Fruit fly (Drosophila melanogaster) whole organism, embryonic: ENCODE measurements around the gene CG6928.
A peak's percentile ranks its signal among the peaks of the same experiment; 100 is the strongest.

Source experiments
- Abd-B ChIP-seq: fragments of 200-800 bp; sonication (Bioruptor generic); optimal IDR thresholded peaks from 2 replicates; lab custom pipeline; 2018; ENCODE audit warnings: missing biosample characterization, mild to moderate bottlenecking, missing genetic modification characterization, moderate library complexity
- Bgb ChIP-seq: fragments of 200-800 bp; sonication (Bioruptor generic); IDR thresholded peaks from 2 replicates; pipeline ENCODE4 v1.3.6; 2022; ENCODE audit warnings: missing biosample characterization, missing genetic modification characterization; ENCODE audit not compliant: partially characterized antibody
- CG10366 ChIP-seq: fragments of 200-800 bp; sonication (Bioruptor generic); IDR thresholded peaks from 2 replicates; pipeline ENCODE4 v1.3.6; 2022; ENCODE audit warnings: missing biosample characterization, missing genetic modification characterization
- CG13424 ChIP-seq: fragments of 200-800 bp; sonication (Bioruptor generic); optimal IDR thresholded peaks from 2 replicates; lab custom pipeline; 2019; ENCODE audit warnings: missing biosample characterization, mild to moderate bottlenecking, missing genetic modification characterization, moderate library complexity
- CG2199 ChIP-seq: fragments of 200-800 bp; sonication (Bioruptor generic); IDR thresholded peaks from 3 replicates; pipeline ENCODE4 v1.3.6; 2022; ENCODE audit warnings: missing biosample characterization, missing genetic modification characterization
- CG2202 ChIP-seq: fragments of 200-800 bp; sonication (Bioruptor generic); optimal IDR thresholded peaks from 2 replicates; lab custom pipeline; 2018; ENCODE audit warnings: missing biosample characterization, mild to moderate bottlenecking, missing genetic modification characterization
- CG3163 ChIP-seq: fragments of 200-800 bp; sonication (Bioruptor generic); optimal IDR thresholded peaks from 3 replicates; lab custom pipeline; 2016; ENCODE audit warnings: missing biosample characterization, missing genetic modification characterization
- CG32532 ChIP-seq: fragments of 200-800 bp; sonication (Bioruptor generic); IDR thresholded peaks from 2 replicates; pipeline ENCODE4 v1.3.6; 2022; ENCODE audit warnings: missing biosample characterization, missing genetic modification characterization
- CG4424 ChIP-seq: fragments of 200-800 bp; sonication (Bioruptor generic); optimal IDR thresholded peaks from 3 replicates; lab custom pipeline; 2016; ENCODE audit warnings: missing biosample characterization, missing genetic modification characterization
- CG4707 ChIP-seq: fragments of 200-800 bp; sonication (Bioruptor generic); optimal IDR thresholded peaks from 2 replicates; lab custom pipeline; 2018; ENCODE audit warnings: missing biosample characterization, mild to moderate bottlenecking, missing genetic modification characterization, moderate library complexity
- CG4854 ChIP-seq: fragments of 200-800 bp; sonication (Bioruptor generic); optimal IDR thresholded peaks from 2 replicates; lab custom pipeline; 2016; ENCODE audit warnings: missing biosample characterization, missing genetic modification characterization, inconsistent platforms
- CG5180 ChIP-seq: fragments of 200-800 bp; sonication (Bioruptor generic); optimal IDR thresholded peaks from 3 replicates; lab custom pipeline; 2017; ENCODE audit warnings: missing biosample characterization, missing genetic modification characterization, mild to moderate bottlenecking, moderate library complexity, missing genetic modification reagents
- CG7786 ChIP-seq: fragments of 200-800 bp; sonication (Bioruptor generic); optimal IDR thresholded peaks from 2 replicates; lab custom pipeline; 2016; ENCODE audit warnings: missing biosample characterization, missing genetic modification characterization
- CG7963 ChIP-seq: fragments of 200-800 bp; sonication (Bioruptor generic); IDR thresholded peaks from 3 replicates; pipeline ENCODE4 v1.3.6; 2022; ENCODE audit warnings: missing biosample characterization, missing genetic modification characterization; ENCODE audit not compliant: partially characterized antibody
- CG8359 ChIP-seq: fragments of 200-800 bp; sonication (Bioruptor generic); optimal IDR thresholded peaks from 2 replicates; lab custom pipeline; 2017; ENCODE audit warnings: missing biosample characterization, mild to moderate bottlenecking, missing genetic modification characterization, borderline replicate concordance
- CG8388 ChIP-seq: fragments of 200-800 bp; sonication (Bioruptor generic); optimal IDR thresholded peaks from 2 replicates; lab custom pipeline; 2019; ENCODE audit warnings: missing biosample characterization, mild to moderate bottlenecking, missing genetic modification characterization, moderate library complexity
- CG9609 ChIP-seq: fragments of 200-800 bp; sonication (Bioruptor generic); optimal IDR thresholded peaks from 3 replicates; lab custom pipeline; 2016; ENCODE audit warnings: missing biosample characterization, missing genetic modification characterization
- CG9727 ChIP-seq: fragments of 200-800 bp; sonication (Bioruptor generic); optimal IDR thresholded peaks from 3 replicates; lab custom pipeline; 2017; ENCODE audit warnings: missing biosample characterization, mild to moderate bottlenecking, missing genetic modification characterization
- CG9876 ChIP-seq: fragments of 200-800 bp; sonication (Bioruptor generic); optimal IDR thresholded peaks from 2 replicates; lab custom pipeline; 2016; ENCODE audit warnings: missing biosample characterization, missing genetic modification characterization
- CHES-1-like ChIP-seq: fragments of 200-800 bp; sonication (Bioruptor generic); optimal IDR thresholded peaks from 2 replicates; lab custom pipeline; 2016; ENCODE audit warnings: missing biosample characterization, missing genetic modification characterization
- CoRest ChIP-seq: fragments of 200-800 bp; sonication (Bioruptor generic); optimal IDR thresholded peaks from 3 replicates; lab custom pipeline; 2018; ENCODE audit warnings: missing biosample characterization, mild to moderate bottlenecking, missing genetic modification characterization, moderate library complexity
- Dek ChIP-seq: fragments of 200-800 bp; sonication (Bioruptor generic); optimal IDR thresholded peaks from 3 replicates; lab custom pipeline; 2019; ENCODE audit warnings: missing biosample characterization, mild to moderate bottlenecking, missing genetic modification characterization, moderate library complexity
- Dip2 ChIP-seq: fragments of 200-800 bp; sonication (Bioruptor generic); IDR thresholded peaks from 2 replicates; pipeline ENCODE4 v1.3.6; 2022; ENCODE audit warnings: missing biosample characterization, missing genetic modification characterization
- Dll ChIP-seq: fragments of 200-800 bp; sonication (Bioruptor generic); IDR thresholded peaks from 4 replicates; pipeline ENCODE4 v1.3.6; 2022; ENCODE audit warnings: missing biosample characterization, missing genetic modification characterization; ENCODE audit not compliant: partially characterized antibody
- ERR ChIP-seq: fragments of 200-800 bp; sonication (Bioruptor generic); optimal IDR thresholded peaks from 2 replicates; lab custom pipeline; 2016; ENCODE audit warnings: missing biosample characterization, missing genetic modification characterization
- HHEX ChIP-seq: fragments of 200-800 bp; sonication (Bioruptor generic); optimal IDR thresholded peaks from 3 replicates; lab custom pipeline; 2017; ENCODE audit warnings: missing biosample characterization, mild to moderate bottlenecking, missing genetic modification characterization, missing genetic modification reagents
- HLHmδ ChIP-seq: fragments of 200-800 bp; sonication (Bioruptor generic); optimal IDR thresholded peaks from 2 replicates; lab custom pipeline; 2018; ENCODE audit warnings: missing biosample characterization, mild to moderate bottlenecking, missing genetic modification characterization, moderate library complexity
- Lhr ChIP-seq: fragments of 200-800 bp; sonication (Bioruptor generic); optimal IDR thresholded peaks from 3 replicates; lab custom pipeline; 2017; ENCODE audit warnings: mild to moderate bottlenecking, missing biosample characterization, missing genetic modification reagents, missing genetic modification characterization
- Scr ChIP-seq: fragments of 200-800 bp; sonication (Bioruptor generic); IDR thresholded peaks from 2 replicates; pipeline ENCODE4 v1.3.6; 2022; ENCODE audit warnings: missing biosample characterization, missing genetic modification characterization; ENCODE audit not compliant: partially characterized antibody
- Sry-β ChIP-seq: fragments of 200-800 bp; sonication (Bioruptor generic); optimal IDR thresholded peaks from 2 replicates; lab custom pipeline; 2018; ENCODE audit warnings: missing biosample characterization, mild to moderate bottlenecking, missing genetic modification characterization, moderate library complexity
- Sry-δ ChIP-seq: fragments of 200-800 bp; sonication (Bioruptor generic); optimal IDR thresholded peaks from 2 replicates; lab custom pipeline; 2016; ENCODE audit warnings: missing biosample characterization, missing genetic modification characterization
- ac ChIP-seq: fragments of 200-800 bp; sonication (Bioruptor generic); optimal IDR thresholded peaks from 3 replicates; lab custom pipeline; 2017; ENCODE audit warnings: missing biosample characterization, mild to moderate bottlenecking, missing genetic modification characterization
- bcd ChIP-seq: fragments of 200-800 bp; sonication (Bioruptor generic); optimal IDR thresholded peaks from 2 replicates; lab custom pipeline; 2017; ENCODE audit warnings: missing biosample characterization, mild to moderate bottlenecking, missing genetic modification characterization
- bsh ChIP-seq, 2 experiments: fragments of 200-800 bp; sonication (Bioruptor generic); optimal IDR thresholded peaks; 2 replicates each; lab custom pipeline; 2017 to 2018; ENCODE audit warnings: mild to moderate bottlenecking in 2 of 2, missing biosample characterization in 2 of 2, missing genetic modification characterization in 2 of 2, moderate library complexity in 1 of 2
- disco-r ChIP-seq: fragments of 200-800 bp; sonication (Bioruptor generic); optimal IDR thresholded peaks from 2 replicates; lab custom pipeline; 2016; ENCODE audit warnings: missing biosample characterization, missing genetic modification characterization
- dysf ChIP-seq: fragments of 200-800 bp; sonication (Bioruptor generic); IDR thresholded peaks from 3 replicates; pipeline ENCODE4 v1.3.6; 2022; ENCODE audit warnings: missing biosample characterization, missing genetic modification characterization
- exex ChIP-seq: fragments of 200-800 bp; sonication (Bioruptor generic); optimal IDR thresholded peaks from 4 replicates; lab custom pipeline; 2018; ENCODE audit warnings: missing biosample characterization, mild to moderate bottlenecking, missing genetic modification characterization, moderate library complexity
- fru ChIP-seq: fragments of >200 bp; optimal IDR thresholded peaks from 2 replicates; lab custom pipeline; 2017
- gcm ChIP-seq: fragments of 200-800 bp; sonication (Bioruptor generic); optimal IDR thresholded peaks from 2 replicates; lab custom pipeline; 2019; ENCODE audit warnings: missing biosample characterization, mild to moderate bottlenecking, missing genetic modification characterization, moderate library complexity
- gt ChIP-seq: fragments of 200-800 bp; sonication (Bioruptor generic); IDR thresholded peaks from 2 replicates; pipeline ENCODE4 v1.3.6; 2022; ENCODE audit warnings: missing biosample characterization, missing genetic modification characterization
- ham ChIP-seq: fragments of 200-800 bp; sonication (Bioruptor generic); IDR thresholded peaks from 2 replicates; pipeline ENCODE4 v1.3.6; 2022; ENCODE audit warnings: missing biosample characterization, missing genetic modification characterization
- lilli ChIP-seq: fragments of 200-800 bp; sonication (Bioruptor generic); optimal IDR thresholded peaks from 3 replicates; lab custom pipeline; 2016; ENCODE audit warnings: missing biosample characterization, missing genetic modification characterization
- nau ChIP-seq: fragments of 200-800 bp; sonication (Bioruptor generic); optimal IDR thresholded peaks from 3 replicates; lab custom pipeline; 2017; ENCODE audit warnings: missing biosample characterization, mild to moderate bottlenecking, missing genetic modification characterization, missing genetic modification reagents
- p53 ChIP-seq: fragments of 200-800 bp; sonication (Bioruptor generic); optimal IDR thresholded peaks from 2 replicates; lab custom pipeline; 2016; ENCODE audit warnings: missing biosample characterization, missing genetic modification characterization
- repo ChIP-seq: fragments of 200-800 bp; sonication (Bioruptor generic); optimal IDR thresholded peaks from 2 replicates; lab custom pipeline; 2016; ENCODE audit warnings: missing biosample characterization, missing genetic modification characterization
- ro ChIP-seq: fragments of 200-800 bp; sonication (Bioruptor generic); IDR thresholded peaks from 2 replicates; pipeline ENCODE4 v1.3.6; 2022; ENCODE audit warnings: missing biosample characterization, missing genetic modification characterization
- sens ChIP-seq: fragments of 200-800 bp; sonication (Bioruptor generic); peaks from one replicate; lab custom pipeline; 2016; ENCODE audit warnings: missing biosample characterization, missing genetic modification characterization
- sna ChIP-seq: fragments of 200-800 bp; sonication (Bioruptor generic); IDR thresholded peaks from 2 replicates; pipeline ENCODE4 v1.3.6; 2022; ENCODE audit warnings: missing biosample characterization, missing genetic modification characterization; ENCODE audit not compliant: partially characterized antibody
- tio ChIP-seq: fragments of 200-800 bp; sonication (Bioruptor generic); optimal IDR thresholded peaks from 2 replicates; lab custom pipeline; 2017; ENCODE audit warnings: missing biosample characterization, missing genetic modification characterization, inconsistent platforms
- tll ChIP-seq, 2 experiments: fragments of 200-800 bp in 1 of 2; fragments of >200 bp in 1 of 2; sonication (Bioruptor generic) in 1 of 2; optimal IDR thresholded peaks; 2 replicates each; lab custom pipeline; 2017 to 2019; ENCODE audit warnings: missing biosample characterization in 2 of 2, missing genetic modification characterization in 2 of 2, mild to moderate bottlenecking in 1 of 2, moderate library complexity in 1 of 2
- wdn ChIP-seq: fragments of 200-800 bp; sonication (Bioruptor generic); IDR thresholded peaks from 2 replicates; pipeline ENCODE4 v1.3.6; 2022; ENCODE audit warnings: missing biosample characterization, missing genetic modification characterization

Gene CG6928

DNA sequence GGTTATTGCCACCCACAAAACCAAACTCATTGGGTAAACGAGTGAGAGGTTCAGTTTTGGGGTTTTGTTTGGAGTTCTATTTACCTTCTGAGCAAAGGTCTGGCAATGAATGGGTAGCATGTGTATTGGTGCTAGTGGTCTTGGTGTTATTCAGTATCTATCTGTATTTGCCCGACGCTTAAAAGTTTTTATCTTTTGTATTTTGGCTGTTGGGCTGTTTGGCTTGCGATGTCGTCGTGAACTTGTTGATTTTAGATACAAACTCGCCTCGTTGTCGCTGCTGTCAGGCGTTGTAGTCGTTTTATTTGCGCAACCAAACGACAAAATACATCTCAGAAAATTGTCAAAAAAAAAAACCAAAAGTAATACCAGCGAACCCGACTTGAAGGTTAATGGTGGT lies 42.5 kb downstream of the CG6928 start (continued):
- TF ChIP-seq Bgb (GFP tag; lab: Robert Waterston, UW) = no peak
- TF ChIP-seq wdn (GFP tag; lab: Robert Waterston, UW) = no peak
- 0 out of 2 replicates have a peak, but pooled peaks have one; percentile 14 for TF ChIP-seq CG32532
- no peak for TF ChIP-seq CG4854 (GFP tag; lab: Kevin White, UChicago)
- TF ChIP-seq CG9876 (GFP tag; lab: Kevin White, UChicago) = no peak
- no peak for TF ChIP-seq Sry-δ
- TF ChIP-seq exex = peak; percentile 7
- TF ChIP-seq bsh (GFP tag; optimal IDR thresholded peaks at IDR 0.05; lab: Kevin White, UChicago) = peak in 1 of 2 experiments; percentile 10
- no peak for TF ChIP-seq Sry-β
- TF ChIP-seq CG8388 (GFP tag; lab: Kevin White, UChicago) = no peak
- no peak for TF ChIP-seq gt
- no peak for TF ChIP-seq p53
- peak; percentile 11 for TF ChIP-seq CG13424 (tag; lab: Kevin White, UChicago)
- no peak for TF ChIP-seq CG4424 (GFP tag; lab: Kevin White, UChicago)
- TF ChIP-seq CG7786 (GFP tag; lab: Kevin White, UChicago) = no peak
- TF ChIP-seq CG2202 (tag; lab: Kevin White, UChicago) = no peak
- no peak for TF ChIP-seq gcm (GFP tag; lab: Kevin White, UChicago)
- no peak for TF ChIP-seq CHES-1-like
- TF ChIP-seq bcd (GFP tag; lab: Kevin White, UChicago) = peak; percentile 3
- TF ChIP-seq CG3163 = no peak
- TF ChIP-seq Scr (GFP tag; lab: Robert Waterston, UW) = no peak
- TF ChIP-seq sna (GFP tag; lab: Robert Waterston, UW) = no peak
- no peak for TF ChIP-seq Abd-B (GFP tag; lab: Kevin White, UChicago)
- TF ChIP-seq fru = no peak
- no peak for TF ChIP-seq Dll
- TF ChIP-seq tll (GFP tag; optimal IDR thresholded peaks at IDR 0.05; lab: Kevin White, UChicago) = no peak
- TF ChIP-seq ham (GFP tag; lab: Robert Waterston, UW) = no peak
- no peak for TF ChIP-seq Dek (tag; lab: Kevin White, UChicago)
- peak; percentile 59 for TF ChIP-seq sens (GFP tag; lab: Kevin White, UChicago)
- TF ChIP-seq CG9727 (GFP tag; lab: Kevin White, UChicago) = no peak
- TF ChIP-seq Lhr (GFP tag; lab: Kevin White, UChicago) = no peak
- no peak for TF ChIP-seq lilli (GFP tag; lab: Kevin White, UChicago)
- no peak for TF ChIP-seq disco-r (GFP tag; lab: Kevin White, UChicago)
- peak; percentile 49; the same call in 1 of the 3 replicates for TF ChIP-seq CG2199 (GFP tag; lab: Robert Waterston, UW)
- TF ChIP-seq nau = peak; percentile 58
- TF ChIP-seq tio = no peak
- TF ChIP-seq ac = no peak
- TF ChIP-seq CG4707 (GFP tag; lab: Kevin White, UChicago) = no peak
- TF ChIP-seq ro (GFP tag; lab: Robert Waterston, UW) = no peak
- no peak for TF ChIP-seq dysf (GFP tag; lab: Robert Waterston, UW)
- no peak for TF ChIP-seq HHEX (GFP tag; lab: Kevin White, UChicago)
- TF ChIP-seq CG9609 (GFP tag; lab: Kevin White, UChicago) = no peak
- TF ChIP-seq HLHmδ (GFP tag; lab: Kevin White, UChicago) = no peak
- TF ChIP-seq CG10366 (GFP tag; lab: Robert Waterston, UW) = no peak
- TF ChIP-seq CG7963 (GFP tag; lab: Robert Waterston, UW) = no peak
- no peak for TF ChIP-seq Dip2
- TF ChIP-seq ERR (GFP tag; lab: Kevin White, UChicago) = no peak
- peak; percentile 22 for TF ChIP-seq CG5180
- peak; percentile 7 for TF ChIP-seq CG8359 (GFP tag; lab: Kevin White, UChicago)
- no peak for TF ChIP-seq repo (GFP tag; lab: Kevin White, UChicago)
- TF ChIP-seq CoRest (tag; lab: Kevin White, UChicago) = peak; percentile 3
